Worm (Caenorhabditis elegans) whole organism, early embryonic: ENCODE results near the gene apd-3.

Experiments
- B0310.2 ChIP-seq: sonication (generic microtip); optimal IDR thresholded peaks from 2 replicates; lab custom pipeline; 2016; ENCODE audit warnings: mild to moderate bottlenecking, missing genetic modification characterization, missing compliant biosample characterization
- F13C5.2 ChIP-seq: sonication (generic microtip); optimal IDR thresholded peaks from 2 replicates; lab custom pipeline; 2017; ENCODE audit warnings: mild to moderate bottlenecking, missing genetic modification characterization, inconsistent platforms, missing compliant biosample characterization
- aly-1 ChIP-seq: sonication (generic microtip); optimal IDR thresholded peaks from 2 replicates; lab custom pipeline; 2016; ENCODE audit warnings: missing genetic modification characterization, missing compliant biosample characterization
- ama-1 ChIP-seq: fragments of 150-350 bp; optimal IDR thresholded peaks from 2 replicates; lab custom pipeline; 2014
- ceh-13 ChIP-seq: fragments of 200-800 bp; sonication (Bioruptor generic); optimal IDR thresholded peaks from 2 replicates; lab custom pipeline; 2018; ENCODE audit warnings: mild to moderate bottlenecking, missing genetic modification characterization, missing compliant biosample characterization
- ceh-36 ChIP-seq: sonication (generic microtip); optimal IDR thresholded peaks from 2 replicates; lab custom pipeline; 2016; ENCODE audit warnings: missing genetic modification characterization, inconsistent platforms, missing compliant biosample characterization
- ets-7 ChIP-seq: sonication (generic microtip); optimal IDR thresholded peaks from 2 replicates; lab custom pipeline; 2016; ENCODE audit warnings: missing genotype, missing genetic modification characterization, missing compliant biosample characterization
- flt-1 ChIP-seq: fragments of 200-800 bp; sonication (Bioruptor generic); IDR thresholded peaks from 2 replicates; pipeline ENCODE4 v1.3.6; 2022; ENCODE audit warnings: missing genetic modification characterization, missing compliant biosample characterization
- hmbx-1 ChIP-seq: sonication (generic microtip); optimal IDR thresholded peaks from 2 replicates; lab custom pipeline; 2016; ENCODE audit warnings: mild to moderate bottlenecking, missing genetic modification characterization, missing compliant biosample characterization
- hmg-4 ChIP-seq: fragments of 200-800 bp; sonication (Bioruptor generic); optimal IDR thresholded peaks from 2 replicates; lab custom pipeline; 2018; ENCODE audit warnings: mild to moderate bottlenecking, missing genetic modification characterization, missing compliant biosample characterization
- hnd-1 ChIP-seq: sonication (generic microtip); optimal IDR thresholded peaks from 2 replicates; lab custom pipeline; 2016; ENCODE audit warnings: missing genetic modification characterization, missing compliant biosample characterization
- pes-1 ChIP-seq: fragments of 200-800 bp; sonication (Bioruptor generic); IDR thresholded peaks from 2 replicates; pipeline ENCODE4 v1.3.6; 2022; ENCODE audit warnings: missing genetic modification reagents, missing genetic modification characterization, missing compliant biosample characterization
- scrt-1 ChIP-seq: fragments of 200-800 bp; sonication (Bioruptor generic); IDR thresholded peaks from 2 replicates; pipeline ENCODE4 v1.3.6; 2022; ENCODE audit warnings: missing genetic modification characterization, missing compliant biosample characterization
- sea-1 ChIP-seq: fragments of 200-800 bp; sonication (Bioruptor generic); conservative IDR thresholded peaks from 2 replicates; pipeline ENCODE4 v1.3.6; 2022; ENCODE audit warnings: missing genetic modification characterization, missing compliant biosample characterization
- tbx-11 ChIP-seq: fragments of 200-800 bp; sonication (Bioruptor generic); IDR thresholded peaks from 2 replicates; pipeline ENCODE4 v1.3.6; 2022; ENCODE audit warnings: missing genetic modification characterization, missing compliant biosample characterization
- tbx-37 ChIP-seq: fragments of 200-800 bp; sonication (Bioruptor generic); conservative IDR thresholded peaks from 2 replicates; pipeline ENCODE4 v1.3.6; 2022; ENCODE audit warnings: missing genetic modification reagents, missing genetic modification characterization, missing compliant biosample characterization
- tra-4 ChIP-seq: sonication (generic microtip); optimal IDR thresholded peaks from 2 replicates; lab custom pipeline; 2017; ENCODE audit warnings: missing genetic modification characterization, missing compliant biosample characterization

The apd-3 gene

ce11 chrII:3515384-3516053 lies 30.7 kb downstream of the apd-3 start, which contains the start of the genes Y49F6B.14 and clec-125:
Gene Y49F6B.14, minus strand, starts transcription at chrII:3515484.
Gene clec-125, plus strand, starts transcription at chrII:3516003.
- TF ChIP-seq ceh-13 (no peak), B0310.2 (no peak), ceh-36 (tag; lab: Kevin White, UChicago) (no peak), tbx-11 (GFP tag; lab: Robert Waterston, UW) (no peak), pes-1 (no peak)

- TF ChIP-seq pes-1 (no peak), scrt-1 (GFP tag; lab: Robert Waterston, UW) (no peak), hmg-4 (no peak), aly-1 (tag; lab: Kevin White, UChicago) (no peak), B0310.2 (no peak), sea-1 (GFP tag; lab: Robert Waterston, UW) (no peak), tbx-11 (GFP tag; lab: Robert Waterston, UW) (no peak), F13C5.2 (tag; lab: Kevin White, UChicago) (no peak), tbx-37 (GFP tag; lab: Robert Waterston, UW) (no peak), ets-7 (tag; lab: Kevin White, UChicago) (no peak), flt-1 (GFP tag; lab: Robert Waterston, UW) (no peak), ceh-36 (tag; lab: Kevin White, UChicago) (no peak), ceh-13 (no peak), hnd-1 (no peak), tra-4 (tag; lab: Kevin White, UChicago) (no peak), ama-1 (lab: Kevin White, UChicago) (no peak), hmbx-1 (tag; lab: Kevin White, UChicago) (no peak)
These were observed 31.6 kb downstream of the apd-3 start, which contains the start of gene srz-5 for ce11 chrII:3514631-3515030. Gene srz-5, minus strand, starts transcription at chrII:3514731.

ce11 chrII:3512240-3512639 lies 34.0 kb downstream of the apd-3 start, which contains the start of gene Y49F6B.19:
Gene Y49F6B.19, minus strand, starts transcription at chrII:3512340.
- TF ChIP-seq sea-1 (GFP tag; lab: Robert Waterston, UW) (no peak), tra-4 (tag; lab: Kevin White, UChicago) (no peak), aly-1 (tag; lab: Kevin White, UChicago) (no peak), scrt-1 (GFP tag; lab: Robert Waterston, UW) (no peak), ama-1 (lab: Kevin White, UChicago) (no peak), hmbx-1 (tag; lab: Kevin White, UChicago) (no peak), F13C5.2 (tag; lab: Kevin White, UChicago) (no peak), flt-1 (GFP tag; lab: Robert Waterston, UW) (no peak), tbx-11 (GFP tag; lab: Robert Waterston, UW) (no peak), pes-1 (no peak), hmg-4 (no peak), hnd-1 (no peak), B0310.2 (no peak), ets-7 (tag; lab: Kevin White, UChicago) (no peak), ceh-36 (tag; lab: Kevin White, UChicago) (no peak), ceh-13 (no peak)

ce11 chrII:3504717-3505116 lies 41.5 kb downstream of the apd-3 start, which contains the start of gene cyh-1:
Gene cyh-1, plus strand, starts transcription at chrII:3505017.
- TF ChIP-seq pes-1, result no peak
- TF ChIP-seq hmbx-1 (tag; lab: Kevin White, UChicago), result no peak
- no peak for TF ChIP-seq aly-1 (tag; lab: Kevin White, UChicago)
- no peak for TF ChIP-seq tbx-37 (GFP tag; lab: Robert Waterston, UW)
- no peak for TF ChIP-seq hmg-4
- no peak for TF ChIP-seq ceh-13
- no peak for TF ChIP-seq ceh-36 (tag; lab: Kevin White, UChicago)
- TF ChIP-seq ama-1 (lab: Kevin White, UChicago), result no peak
- no peak for TF ChIP-seq hnd-1
- TF ChIP-seq F13C5.2 (tag; lab: Kevin White, UChicago), result no peak
- TF ChIP-seq tra-4 (tag; lab: Kevin White, UChicago), result no peak

ce11 chrII:3502520-3503323 lies 43.5 kb downstream of the apd-3 start, which contains the start of the genes col-71 and Y49F6B.2:
Gene col-71, minus strand, starts transcription at chrII:3502570.
Gene Y49F6B.2, plus strand, starts transcription at chrII:3502968.
- TF ChIP-seq tra-4 (tag; lab: Kevin White, UChicago) (no peak), ets-7 (tag; lab: Kevin White, UChicago) (peak; percentile 10), hmg-4 (peak; percentile 36), sea-1 (GFP tag; lab: Robert Waterston, UW) (0 out of 2 replicates have a peak, but pooled peaks have one; percentile 55), flt-1 (GFP tag; lab: Robert Waterston, UW) (no peak), scrt-1 (GFP tag; lab: Robert Waterston, UW) (0 out of 2 replicates have a peak, but pooled peaks have one; percentile 42), pes-1 (peak; percentile 79), B0310.2 (no peak), tbx-37 (GFP tag; lab: Robert Waterston, UW) (peak; percentile 61), hnd-1 (no peak), hmbx-1 (tag; lab: Kevin White, UChicago) (peak; percentile 17), tbx-11 (GFP tag; lab: Robert Waterston, UW) (no peak; the same call in 1 of the 2 replicates), F13C5.2 (tag; lab: Kevin White, UChicago) (peak; percentile 59), ceh-36 (tag; lab: Kevin White, UChicago) (no peak), aly-1 (tag; lab: Kevin White, UChicago) (no peak), ama-1 (lab: Kevin White, UChicago) (no peak), ceh-13 (no peak)

ce11 chrII:3502011-3502410 lies 44.2 kb downstream of the apd-3 start:
- TF ChIP-seq hmg-4, result no peak
- TF ChIP-seq pes-1, result peak; percentile 40; the same call in 1 of the 2 replicates
- TF ChIP-seq hmbx-1 (tag; lab: Kevin White, UChicago), result no peak
